Fruit fly (Drosophila melanogaster) whole organism, adult: Measurements from ENCODE around the gene ifc.
A peak's percentile ranks its signal among the peaks of the same experiment; 100 is the strongest.

ENCODE experiments used
- CG11617 ChIP-seq: fragments of 200-800 bp; sonication (Bioruptor generic); optimal IDR thresholded peaks from 2 replicates; lab custom pipeline; 2017; ENCODE audit warnings: mild to moderate bottlenecking, missing biosample characterization, missing genetic modification reagents, missing genetic modification characterization
- CG12768 ChIP-seq: fragments of 200-800 bp; sonication (Bioruptor generic); optimal IDR thresholded peaks from 2 replicates; lab custom pipeline; 2017; ENCODE audit warnings: missing biosample characterization, missing genetic modification characterization, mild to moderate bottlenecking, moderate library complexity, missing genetic modification reagents
- CG14711 ChIP-seq: fragments of 200-800 bp; sonication (Bioruptor generic); optimal IDR thresholded peaks from 2 replicates; lab custom pipeline; 2018; ENCODE audit warnings: missing biosample characterization, mild to moderate bottlenecking, missing genetic modification characterization, moderate library complexity
- CG1620 ChIP-seq: fragments of 200-800 bp; sonication (Bioruptor generic); optimal IDR thresholded peaks from 2 replicates; lab custom pipeline; 2016; ENCODE audit warnings: missing biosample characterization, missing genetic modification characterization
- CG33017 ChIP-seq: fragments of 200-800 bp; sonication (Bioruptor generic); optimal IDR thresholded peaks from 2 replicates; lab custom pipeline; 2018; ENCODE audit warnings: missing biosample characterization, mild to moderate bottlenecking, missing genetic modification characterization, moderate library complexity
- CG5204 ChIP-seq: fragments of 200-800 bp; sonication (Bioruptor generic); optimal IDR thresholded peaks from 2 replicates; lab custom pipeline; 2016; ENCODE audit warnings: missing biosample characterization, missing genetic modification characterization
- CG7045 ChIP-seq: fragments of 200-800 bp; sonication (Bioruptor generic); optimal IDR thresholded peaks from 2 replicates; lab custom pipeline; 2017; ENCODE audit warnings: missing biosample characterization, mild to moderate bottlenecking, missing genetic modification characterization
- CG7101 ChIP-seq: fragments of 200-800 bp; sonication (Bioruptor generic); optimal IDR thresholded peaks from 2 replicates; lab custom pipeline; 2018; ENCODE audit warnings: missing biosample characterization, mild to moderate bottlenecking, missing genetic modification characterization, moderate library complexity
- Clk ChIP-seq: fragments of 200-800 bp; sonication (Bioruptor generic); optimal IDR thresholded peaks from 2 replicates; lab custom pipeline; 2017; ENCODE audit warnings: missing biosample characterization, missing genetic modification characterization
- Crg-1 ChIP-seq: fragments of 200-800 bp; sonication (Bioruptor generic); optimal IDR thresholded peaks from 2 replicates; lab custom pipeline; 2016; ENCODE audit warnings: missing biosample characterization, missing genetic modification characterization
- Hr96 ChIP-seq: fragments of 200-800 bp; sonication (Bioruptor generic); optimal IDR thresholded peaks from 2 replicates; lab custom pipeline; 2016; ENCODE audit warnings: missing biosample characterization, missing genetic modification characterization
- Mnt ChIP-seq: fragments of 200-800 bp; sonication (Bioruptor generic); optimal IDR thresholded peaks from 2 replicates; lab custom pipeline; 2016; ENCODE audit warnings: missing biosample characterization, mild to moderate bottlenecking, missing genetic modification characterization
- bab1 ChIP-seq: fragments of 200-800 bp; sonication (Bioruptor generic); optimal IDR thresholded peaks from 3 replicates; lab custom pipeline; 2019; ENCODE audit warnings: missing biosample characterization, mild to moderate bottlenecking, missing genetic modification characterization, moderate library complexity
- cic ChIP-seq: fragments of 200-800 bp; sonication (Bioruptor generic); optimal IDR thresholded peaks from 2 replicates; lab custom pipeline; 2017; ENCODE audit warnings: missing biosample characterization, mild to moderate bottlenecking, missing genetic modification characterization, moderate library complexity
- cnc ChIP-seq, 2 experiments: fragments of >200 bp; optimal IDR thresholded peaks; 2 replicates each; lab custom pipeline; 2017
- kay ChIP-seq: fragments of 200-800 bp; sonication (Bioruptor generic); peaks from one replicate; lab custom pipeline; 2016; ENCODE audit warnings: missing biosample characterization, missing genetic modification characterization, borderline replicate concordance
- ovo ChIP-seq: fragments of 200-800 bp; sonication (Bioruptor generic); optimal IDR thresholded peaks from 2 replicates; lab custom pipeline; 2016; ENCODE audit warnings: missing biosample characterization, missing genetic modification characterization
- pad ChIP-seq: fragments of 200-800 bp; sonication (Bioruptor generic); optimal IDR thresholded peaks from 3 replicates; lab custom pipeline; 2017; ENCODE audit warnings: missing biosample characterization, missing genetic modification characterization, mild to moderate bottlenecking, moderate library complexity, missing genetic modification reagents
- tj ChIP-seq: fragments of 200-800 bp; sonication (Bioruptor generic); optimal IDR thresholded peaks from 3 replicates; lab custom pipeline; 2017; ENCODE audit warnings: missing biosample characterization, mild to moderate bottlenecking, missing genetic modification characterization, moderate library complexity
- toe ChIP-seq: fragments of 200-800 bp; sonication (Bioruptor generic); optimal IDR thresholded peaks from 2 replicates; lab custom pipeline; 2016; ENCODE audit warnings: missing biosample characterization, missing genetic modification characterization

The ifc gene

dm6 chr2L:6013071-6013417 is 26.9 kb downstream of the ifc start:
- no peak for TF ChIP-seq CG33017
- TF ChIP-seq tj (GFP tag; lab: Kevin White, UChicago), result no peak
- TF ChIP-seq cic, result no peak
- no peak for TF ChIP-seq Clk (GFP tag; lab: Kevin White, UChicago)
- no peak for TF ChIP-seq toe (GFP tag; lab: Kevin White, UChicago)
- TF ChIP-seq Mnt (GFP tag; lab: Kevin White, UChicago), result no peak
- TF ChIP-seq CG1620, result no peak

dm6 chr2L:6019352-6020131 is 33.4 kb downstream of the ifc start, which contains the start of gene H2.0:
TSS of gene H2.0 (minus strand) at chr2L:6019402.
- no peak for TF ChIP-seq cic
- no peak for TF ChIP-seq tj (GFP tag; lab: Kevin White, UChicago)
- no peak for TF ChIP-seq kay (GFP tag; lab: Kevin White, UChicago)
- TF ChIP-seq CG14711, result no peak
- TF ChIP-seq pad (GFP tag; lab: Kevin White, UChicago), result no peak
- TF ChIP-seq cnc (optimal IDR thresholded peaks at IDR 0.05; lab: Kevin White, UChicago), result no peak
- no peak for TF ChIP-seq CG7045 (GFP tag; lab: Kevin White, UChicago)
- no peak for TF ChIP-seq CG11617
- no peak for TF ChIP-seq Hr96 (GFP tag; lab: Kevin White, UChicago)
- no peak for TF ChIP-seq CG33017
- no peak for TF ChIP-seq Clk (GFP tag; lab: Kevin White, UChicago)
- TF ChIP-seq CG7101 (tag; lab: Kevin White, UChicago), result no peak
- no peak for TF ChIP-seq CG12768 (GFP tag; lab: Kevin White, UChicago)
- TF ChIP-seq Mnt (GFP tag; lab: Kevin White, UChicago), result no peak
- no peak for TF ChIP-seq ovo

dm6 chr2L:6020535-6020934 is 34.4 kb downstream of the ifc start, which contains the start of gene CG13996:
TSS of gene CG13996 (plus strand) at chr2L:6020835.
- TF ChIP-seq CG12768 (GFP tag; lab: Kevin White, UChicago), result no peak
- TF ChIP-seq bab1 (GFP tag; lab: Kevin White, UChicago), result no peak
- no peak for TF ChIP-seq Mnt (GFP tag; lab: Kevin White, UChicago)
- TF ChIP-seq CG11617, result no peak
- TF ChIP-seq CG1620, result no peak
- no peak for TF ChIP-seq CG14711
- TF ChIP-seq Clk (GFP tag; lab: Kevin White, UChicago), result no peak
- no peak for TF ChIP-seq cnc (optimal IDR thresholded peaks at IDR 0.05; lab: Kevin White, UChicago)
- no peak for TF ChIP-seq toe (GFP tag; lab: Kevin White, UChicago)
- no peak for TF ChIP-seq kay (GFP tag; lab: Kevin White, UChicago)
- TF ChIP-seq CG33017, result no peak
- no peak for TF ChIP-seq CG5204 (GFP tag; lab: Kevin White, UChicago)
- no peak for TF ChIP-seq ovo
- TF ChIP-seq CG7101 (tag; lab: Kevin White, UChicago), result no peak
- TF ChIP-seq pad (GFP tag; lab: Kevin White, UChicago), result no peak
- no peak for TF ChIP-seq CG7045 (GFP tag; lab: Kevin White, UChicago)
- no peak for TF ChIP-seq Hr96 (GFP tag; lab: Kevin White, UChicago)
- no peak for TF ChIP-seq cic

- TF ChIP-seq CG1620 (no peak), CG5204 (GFP tag; lab: Kevin White, UChicago) (no peak), bab1 (GFP tag; lab: Kevin White, UChicago) (no peak), ovo (no peak), kay (GFP tag; lab: Kevin White, UChicago) (no peak), Clk (GFP tag; lab: Kevin White, UChicago) (no peak), pad (GFP tag; lab: Kevin White, UChicago) (no peak), CG14711 (no peak), tj (GFP tag; lab: Kevin White, UChicago) (no peak), CG12768 (GFP tag; lab: Kevin White, UChicago) (no peak), CG11617 (no peak)
Measured at dm6 chr2L:6022793-6023192, 36.6 kb downstream of the ifc start.

- TF ChIP-seq Mnt (GFP tag; lab: Kevin White, UChicago) (peak; percentile 54), CG14711 (no peak)
Measured at dm6 chr2L:6024345-6024907, 38.3 kb downstream of the ifc start, which contains the start of gene CG9107. TSS of gene CG9107 (minus strand) at chr2L:6024539.

- TF ChIP-seq CG33017 (no peak), CG12768 (GFP tag; lab: Kevin White, UChicago) (no peak), pad (GFP tag; lab: Kevin White, UChicago) (no peak), tj (GFP tag; lab: Kevin White, UChicago) (no peak), Crg-1 (GFP tag; lab: Kevin White, UChicago) (no peak), CG14711 (no peak), cnc (optimal IDR thresholded peaks at IDR 0.05; lab: Kevin White, UChicago) (no peak), bab1 (GFP tag; lab: Kevin White, UChicago) (no peak), CG7101 (tag; lab: Kevin White, UChicago) (no peak), cic (no peak), ovo (no peak), CG7045 (GFP tag; lab: Kevin White, UChicago) (no peak), CG11617 (no peak), toe (GFP tag; lab: Kevin White, UChicago) (no peak), Clk (GFP tag; lab: Kevin White, UChicago) (no peak), kay (GFP tag; lab: Kevin White, UChicago) (no peak), CG1620 (no peak), CG5204 (GFP tag; lab: Kevin White, UChicago) (no peak), Mnt (GFP tag; lab: Kevin White, UChicago) (no peak)
Measured at dm6 chr2L:6028712-6029111, 42.6 kb downstream of the ifc start.
